Worm (Caenorhabditis elegans) whole organism, young adult: ENCODE measurements around the gene cya-1.

Experiments used
- B0336.3 ChIP-seq: fragments of 200-800 bp; sonication (Bioruptor generic); IDR thresholded peaks from 2 replicates; pipeline ENCODE4 v1.3.6; 2022; ENCODE audit warnings: missing genetic modification characterization, missing compliant biosample characterization
- D2030.7 ChIP-seq: fragments of 200-800 bp; sonication (Bioruptor generic); IDR thresholded peaks from 2 replicates; pipeline ENCODE4 v1.3.6; 2022; ENCODE audit warnings: missing genetic modification reagents, missing genetic modification characterization, missing compliant biosample characterization
- F33H1.4 ChIP-seq: fragments of 200-800 bp; sonication (Bioruptor generic); IDR thresholded peaks from 2 replicates; pipeline ENCODE4 v1.3.6; 2022; ENCODE audit warnings: missing genetic modification reagents, missing genetic modification characterization, missing compliant biosample characterization
- F37B4.10 ChIP-seq: fragments of 200-800 bp; sonication (Bioruptor generic); IDR thresholded peaks from 2 replicates; pipeline ENCODE4 v1.3.6; 2022; ENCODE audit warnings: missing genetic modification characterization, missing compliant biosample characterization
- K12H6.12 ChIP-seq: fragments of 200-800 bp; sonication (Bioruptor generic); optimal IDR thresholded peaks from 2 replicates; lab custom pipeline; 2018; ENCODE audit warnings: mild to moderate bottlenecking, missing genetic modification characterization, missing compliant biosample characterization
- attf-3 ChIP-seq: fragments of 200-800 bp; sonication (Bioruptor generic); conservative IDR thresholded peaks from 2 replicates; pipeline ENCODE4 v1.3.6; 2022; ENCODE audit warnings: missing genetic modification reagents, missing genetic modification characterization, missing compliant biosample characterization
- attf-5 ChIP-seq: fragments of 200-800 bp; sonication (Bioruptor generic); optimal IDR thresholded peaks from 2 replicates; lab custom pipeline; 2018; ENCODE audit warnings: mild to moderate bottlenecking, missing genetic modification characterization, missing compliant biosample characterization
- cebp-1 ChIP-seq, 2 experiments: fragments of 200-800 bp in 1 of 2; sonication (Bioruptor generic) in 1 of 2; sonication (generic microtip) in 1 of 2; IDR thresholded peaks in 1 of 2; optimal IDR thresholded peaks in 1 of 2; 2 replicates each; pipeline versions ENCODE4 v1.3.6 to Lab custom; 2017 to 2022; ENCODE audit warnings: missing compliant biosample characterization in 2 of 2, missing genetic modification characterization in 2 of 2, mild to moderate bottlenecking in 1 of 2, missing genetic modification reagents in 1 of 2, moderate library complexity in 1 of 2
- ceh-27 ChIP-seq: fragments of 200-800 bp; sonication (Bioruptor generic); optimal IDR thresholded peaks from 2 replicates; lab custom pipeline; 2018; ENCODE audit warnings: mild to moderate bottlenecking, missing genetic modification characterization, moderate library complexity, missing compliant biosample characterization
- ceh-91 ChIP-seq: fragments of 200-800 bp; sonication (Bioruptor generic); IDR thresholded peaks from 2 replicates; pipeline ENCODE4 v1.3.6; 2022; ENCODE audit warnings: missing genetic modification reagents, missing genetic modification characterization, missing compliant biosample characterization
- dox-1 ChIP-seq: fragments of 200-800 bp; sonication (Bioruptor generic); IDR thresholded peaks from 2 replicates; pipeline ENCODE4 v1.3.6; 2022; ENCODE audit warnings: missing genetic modification reagents, missing genetic modification characterization, missing compliant biosample characterization
- dpl-1 ChIP-seq: fragments of 150-350 bp; optimal IDR thresholded peaks from 2 replicates; lab custom pipeline; 2014; ENCODE audit warnings: missing biosample characterization, missing genetic modification reagents, missing genetic modification characterization
- efl-1 ChIP-seq: fragments of 150-350 bp; optimal IDR thresholded peaks from 2 replicates; lab custom pipeline; 2014; ENCODE audit warnings: missing biosample characterization, missing genetic modification reagents, missing genetic modification characterization
- fkh-3 ChIP-seq: sonication (generic microtip); optimal IDR thresholded peaks from 2 replicates; lab custom pipeline; 2016; ENCODE audit warnings: mild to moderate bottlenecking, missing genetic modification characterization, missing compliant biosample characterization
- hmg-1.2 ChIP-seq: fragments of 200-800 bp; sonication (Bioruptor generic); IDR thresholded peaks from 2 replicates; pipeline ENCODE4 v1.3.6; 2022; ENCODE audit warnings: missing genetic modification reagents, missing genetic modification characterization, missing compliant biosample characterization
- hmg-20 ChIP-seq: fragments of 200-800 bp; sonication (Bioruptor generic); IDR thresholded peaks from 2 replicates; pipeline ENCODE4 v1.3.6; 2022; ENCODE audit warnings: missing genetic modification reagents, missing genetic modification characterization, missing compliant biosample characterization
- hsf-1 ChIP-seq: fragments of 200-800 bp; sonication (Bioruptor generic); IDR thresholded peaks from 2 replicates; pipeline ENCODE4 v1.3.6; 2022; ENCODE audit warnings: missing genetic modification reagents, missing genetic modification characterization, missing compliant biosample characterization
- lin-26 ChIP-seq: fragments of 200-800 bp; sonication (Bioruptor generic); IDR thresholded peaks from 2 replicates; pipeline ENCODE4 v1.3.6; 2022; ENCODE audit warnings: missing genetic modification reagents, missing genetic modification characterization, missing compliant biosample characterization
- lin-35 ChIP-seq, 3 experiments: fragments of 150-350 bp in 2 of 3; sonication (generic microtip) in 1 of 3; optimal IDR thresholded peaks; 2 replicates each; lab custom pipeline; 2014 to 2018; ENCODE audit warnings: missing biosample characterization in 3 of 3, missing genetic modification characterization in 3 of 3, missing genetic modification reagents in 3 of 3
- lin-54 ChIP-seq: fragments of 200-800 bp; sonication (Bioruptor generic); optimal IDR thresholded peaks from 2 replicates; lab custom pipeline; 2018; ENCODE audit warnings: mild to moderate bottlenecking, missing genetic modification characterization, missing compliant biosample characterization
- lsl-1 ChIP-seq: fragments of 200-800 bp; sonication (Bioruptor generic); optimal IDR thresholded peaks from 2 replicates; lab custom pipeline; 2018; ENCODE audit warnings: mild to moderate bottlenecking, missing genetic modification characterization, moderate library complexity, missing compliant biosample characterization
- madf-6 ChIP-seq: fragments of 200-800 bp; sonication (Bioruptor generic); IDR thresholded peaks from 2 replicates; pipeline ENCODE4 v1.3.6; 2022; ENCODE audit warnings: missing genetic modification reagents, missing genetic modification characterization, missing compliant biosample characterization
- madf-8 ChIP-seq: fragments of 200-800 bp; sonication (Bioruptor generic); conservative IDR thresholded peaks from 2 replicates; pipeline ENCODE4 v1.3.6; 2022; ENCODE audit warnings: missing genetic modification reagents, missing genetic modification characterization, missing compliant biosample characterization
- mcd-1 ChIP-seq: fragments of 200-800 bp; sonication (Bioruptor generic); IDR thresholded peaks from 2 replicates; pipeline ENCODE4 v1.3.6; 2022; ENCODE audit warnings: missing genetic modification reagents, missing genetic modification characterization, missing compliant biosample characterization
- mel-28 ChIP-seq: sonication (generic microtip); optimal IDR thresholded peaks from 2 replicates; lab custom pipeline; 2016; ENCODE audit warnings: borderline replicate concordance, mild to moderate bottlenecking, missing genetic modification characterization, missing compliant biosample characterization
- pha-4 ChIP-seq: fragments of 150-350 bp; sonication (generic microtip); optimal IDR thresholded peaks from 2 replicates; lab custom pipeline; 2014; ENCODE audit warnings: missing biosample characterization, missing genetic modification reagents, missing genetic modification characterization
- sdz-38 ChIP-seq: sonication (generic microtip); optimal IDR thresholded peaks from 2 replicates; lab custom pipeline; 2016; ENCODE audit warnings: missing genotype, missing genetic modification characterization, missing compliant biosample characterization
- snpc-3.4 ChIP-seq: sonication (generic microtip); optimal IDR thresholded peaks from 2 replicates; lab custom pipeline; 2017; ENCODE audit warnings: missing genetic modification characterization, mild to moderate bottlenecking, missing compliant biosample characterization, antibody characterized with exemption, moderate library complexity, missing genotype, missing genetic modification reagents
- tbp1 ChIP-seq: fragments of 200-800 bp; sonication (Bioruptor generic); optimal IDR thresholded peaks from 2 replicates; lab custom pipeline; 2018; ENCODE audit warnings: mild to moderate bottlenecking, missing genetic modification characterization, missing compliant biosample characterization
- unc-62 ChIP-seq: fragments of 150-350 bp; optimal IDR thresholded peaks from 2 replicates; lab custom pipeline; 2014; ENCODE audit warnings: missing biosample characterization, missing genetic modification reagents, missing genetic modification characterization
- xnd-1 ChIP-seq: sonication (generic microtip); optimal IDR thresholded peaks from 2 replicates; lab custom pipeline; 2016; ENCODE audit warnings: missing genotype, missing genetic modification reagents, missing genetic modification characterization, missing compliant biosample characterization
- ztf-18 ChIP-seq: sonication (generic microtip); optimal IDR thresholded peaks from 2 replicates; lab custom pipeline; 2016; ENCODE audit warnings: missing genotype, mild to moderate bottlenecking, missing genetic modification characterization, missing compliant biosample characterization
- ztf-26 ChIP-seq: sonication (generic microtip); optimal IDR thresholded peaks from 2 replicates; lab custom pipeline; 2017; ENCODE audit warnings: missing genetic modification characterization, missing compliant biosample characterization

Gene cya-1

ce11 chrIII:9091392-9092291, 17.4 kb downstream of the cya-1 start, which contains the start of gene glp-1:
Gene glp-1 (plus strand): TSS chrIII:9092241.
- TF ChIP-seq mel-28, result no peak
- TF ChIP-seq madf-8 (GFP tag; lab: Robert Waterston, UW), result peak; percentile 66
- TF ChIP-seq ceh-91 (GFP tag; lab: Robert Waterston, UW), result peak; percentile 46; the same call in 1 of the 2 replicates
- TF ChIP-seq madf-6 (GFP tag; lab: Robert Waterston, UW), result peak; percentile 80; the same call in 1 of the 2 replicates
- peak; percentile 65 for TF ChIP-seq dpl-1 (GFP tag; lab: Kevin White, UChicago)
- peak; percentile 31 for TF ChIP-seq lin-54
- 0 out of 2 replicates have a peak, but pooled peaks have one; percentile 42 for TF ChIP-seq F33H1.4 (GFP tag; lab: Robert Waterston, UW)
- peak; percentile 91 for TF ChIP-seq efl-1 (GFP tag; lab: Kevin White, UChicago)
- no peak for TF ChIP-seq sdz-38
- peak; percentile 32 for TF ChIP-seq snpc-3.4 (tag; lab: Kevin White, UChicago)
- TF ChIP-seq lsl-1 (GFP tag; lab: Kevin White, UChicago), result peak; percentile 95
- TF ChIP-seq attf-5 (GFP tag; lab: Kevin White, UChicago), result no peak
- peak; percentile 61; the same call in 1 of the 2 replicates for TF ChIP-seq attf-3
- no peak for TF ChIP-seq ztf-26 (tag; lab: Kevin White, UChicago)
- TF ChIP-seq D2030.7 (GFP tag; lab: Robert Waterston, UW), result peak; percentile 60; the same call in 1 of the 2 replicates
- peak; percentile 5; the same call in 1 of the 2 replicates for TF ChIP-seq hmg-1.2 (GFP tag; lab: Robert Waterston, UW)
- peak; percentile 30 for TF ChIP-seq xnd-1 (tag; lab: Kevin White, UChicago)

DNA sequence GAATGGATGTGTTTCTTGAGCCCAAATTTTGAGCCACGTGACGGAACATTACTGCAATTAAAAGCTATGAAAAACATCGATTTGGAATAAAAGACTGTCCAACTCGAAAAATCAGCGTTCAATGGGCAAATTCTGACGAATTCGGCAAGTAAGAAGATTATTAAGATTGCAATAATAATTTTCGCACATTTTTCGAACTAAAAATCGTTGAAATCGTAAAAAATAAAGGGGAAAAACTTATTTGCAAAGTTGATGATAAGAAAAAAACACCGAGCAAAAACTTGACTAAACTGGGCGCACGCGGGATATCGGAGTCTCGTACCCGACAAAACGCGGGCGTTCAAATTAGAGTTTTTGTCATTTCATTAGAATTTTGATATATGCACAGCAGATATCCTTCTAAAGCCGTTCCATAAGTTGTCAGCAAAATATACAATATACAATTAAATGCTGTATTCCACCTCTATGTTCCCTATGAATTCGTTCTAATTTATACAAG, 19.7 kb downstream of the cya-1 start, which contains the start of the genes mccc-2 and mrpl-44:
mccc-2 (minus strand) TSS at position 51 of the 499 bp plus-strand sequence.
mrpl-44 (minus strand) TSS at position 51 of the 499 bp plus-strand sequence.
- no peak for TF ChIP-seq pha-4 (tag; lab: Kevin White, UChicago)
- peak; percentile 96 for TF ChIP-seq attf-3
- TF ChIP-seq mcd-1 (GFP tag; lab: Robert Waterston, UW), result 0 out of 2 replicates have a peak, but pooled peaks have one; percentile 25
- TF ChIP-seq F37B4.10 (GFP tag; lab: Robert Waterston, UW), result no peak
- peak; percentile 56 for TF ChIP-seq lin-54
- TF ChIP-seq efl-1 (GFP tag; lab: Kevin White, UChicago), result peak; percentile 52
- TF ChIP-seq, all 124 proteins: peak for 4

- no peak for TF ChIP-seq K12H6.12
- no peak for TF ChIP-seq ceh-27 (GFP tag; lab: Kevin White, UChicago)
- TF ChIP-seq hsf-1 (GFP tag; lab: Robert Waterston, UW), result no peak
- TF ChIP-seq mcd-1 (GFP tag; lab: Robert Waterston, UW), result 0 out of 2 replicates have a peak, but pooled peaks have one; percentile 11
- TF ChIP-seq ztf-18 (tag; lab: Kevin White, UChicago), result no peak
- no peak for TF ChIP-seq lin-35 (GFP tag; optimal IDR thresholded peaks at IDR 0.05; lab: Kevin White, UChicago)
- TF ChIP-seq dox-1, result no peak
- no peak for TF ChIP-seq lin-26
- TF ChIP-seq fkh-3, result no peak
- no peak for TF ChIP-seq hmg-20 (GFP tag; lab: Robert Waterston, UW)
- TF ChIP-seq B0336.3, result 0 out of 2 replicates have a peak, but pooled peaks have one; percentile 14
- TF ChIP-seq cebp-1 (GFP tag; IDR thresholded peaks at IDR 0.05; lab: Robert Waterston, UW), result no peak
- peak; percentile 13 for TF ChIP-seq cebp-1 (tag; optimal IDR thresholded peaks at IDR 0.05; lab: Kevin White, UChicago)
- TF ChIP-seq tbp1 (GFP tag; lab: Kevin White, UChicago), result no peak
- no peak for TF ChIP-seq unc-62
Measured at ce11 chrIII:9084329-9084728, 24.7 kb downstream of the cya-1 start.
